Fruit fly (Drosophila melanogaster) whole organism, embryonic: ENCODE data around the gene ens.
A peak's percentile ranks its signal among the peaks of the same experiment; 100 is the strongest.

Experiments used
- Atf3 ChIP-seq: fragments of 200-800 bp; sonication (Bioruptor generic); optimal IDR thresholded peaks from 3 replicates; lab custom pipeline; 2016; ENCODE audit warnings: missing biosample characterization, missing genetic modification characterization
- BEAF-32 ChIP-seq: fragments of 200-800 bp; sonication (Bioruptor generic); optimal IDR thresholded peaks from 3 replicates; lab custom pipeline; 2017; ENCODE audit warnings: missing biosample characterization, missing genetic modification characterization, mild to moderate bottlenecking, moderate library complexity, missing genetic modification reagents
- CG10979 ChIP-seq: fragments of 200-800 bp; sonication (Bioruptor generic); optimal IDR thresholded peaks from 2 replicates; lab custom pipeline; 2018; ENCODE audit warnings: missing biosample characterization, mild to moderate bottlenecking, missing genetic modification characterization, moderate library complexity
- CG11695 ChIP-seq: fragments of 200-800 bp; sonication (Bioruptor generic); IDR thresholded peaks from 3 replicates; pipeline ENCODE4 v1.3.6; 2022; ENCODE audit warnings: missing biosample characterization, missing genetic modification characterization
- CG12299 ChIP-seq: fragments of 200-800 bp; sonication (Bioruptor generic); optimal IDR thresholded peaks from 2 replicates; lab custom pipeline; 2018; ENCODE audit warnings: missing biosample characterization, mild to moderate bottlenecking, missing genetic modification characterization
- CG1603 ChIP-seq: fragments of 200-800 bp; sonication (Bioruptor generic); optimal IDR thresholded peaks from 2 replicates; lab custom pipeline; 2019; ENCODE audit warnings: missing biosample characterization, mild to moderate bottlenecking, missing genetic modification characterization, moderate library complexity
- CG16813 ChIP-seq: fragments of 200-800 bp; sonication (Bioruptor generic); IDR thresholded peaks from 3 replicates; pipeline ENCODE4 v1.3.6; 2022; ENCODE audit warnings: missing biosample characterization, missing genetic modification characterization; ENCODE audit not compliant: partially characterized antibody
- CG18262 ChIP-seq: fragments of 200-800 bp; optimal IDR thresholded peaks from 3 replicates; lab custom pipeline; 2019; ENCODE audit warnings: missing biosample characterization, mild to moderate bottlenecking, missing genetic modification characterization, moderate library complexity
- CG1832 ChIP-seq: fragments of 200-800 bp; sonication (Bioruptor generic); optimal IDR thresholded peaks from 2 replicates; lab custom pipeline; 2017; ENCODE audit warnings: missing biosample characterization, mild to moderate bottlenecking, missing genetic modification characterization, inconsistent platforms
- CG3281 ChIP-seq: fragments of 200-800 bp; sonication (Bioruptor generic); optimal IDR thresholded peaks from 3 replicates; lab custom pipeline; 2017; ENCODE audit warnings: missing biosample characterization, mild to moderate bottlenecking, missing genetic modification characterization
- CG3995 ChIP-seq: fragments of 200-800 bp; sonication (Bioruptor generic); optimal IDR thresholded peaks from 3 replicates; lab custom pipeline; 2016; ENCODE audit warnings: missing biosample characterization, missing genetic modification characterization
- CG8478 ChIP-seq: fragments of >200 bp; optimal IDR thresholded peaks from 2 replicates; lab custom pipeline; 2018
- CG8924 ChIP-seq: fragments of 200-800 bp; optimal IDR thresholded peaks from 3 replicates; lab custom pipeline; 2019; ENCODE audit warnings: missing biosample characterization, mild to moderate bottlenecking, missing genetic modification characterization, moderate library complexity
- Dll ChIP-seq: fragments of 200-800 bp; sonication (Bioruptor generic); IDR thresholded peaks from 4 replicates; pipeline ENCODE4 v1.3.6; 2022; ENCODE audit warnings: missing biosample characterization, missing genetic modification characterization; ENCODE audit not compliant: partially characterized antibody
- Dp ChIP-seq: fragments of 200-800 bp; sonication (Bioruptor generic); optimal IDR thresholded peaks from 2 replicates; lab custom pipeline; 2018; ENCODE audit warnings: missing biosample characterization, mild to moderate bottlenecking, missing genetic modification characterization, moderate library complexity
- Dref ChIP-seq: fragments of 200-800 bp; sonication (Bioruptor generic); IDR thresholded peaks from 2 replicates; pipeline ENCODE4 v1.3.6; 2022; ENCODE audit warnings: missing biosample characterization, missing genetic modification characterization
- Fer1 ChIP-seq: fragments of 200-800 bp; sonication (Bioruptor generic); optimal IDR thresholded peaks from 2 replicates; lab custom pipeline; 2017; ENCODE audit warnings: missing biosample characterization, mild to moderate bottlenecking, missing genetic modification characterization
- Fer2 ChIP-seq: fragments of 200-800 bp; sonication (Bioruptor generic); optimal IDR thresholded peaks from 2 replicates; lab custom pipeline; 2018; ENCODE audit warnings: missing biosample characterization, mild to moderate bottlenecking, missing genetic modification characterization, moderate library complexity
- HLH4C ChIP-seq: fragments of 200-800 bp; sonication (Bioruptor generic); IDR thresholded peaks from 3 replicates; pipeline ENCODE4 v1.3.6; 2022; ENCODE audit warnings: missing biosample characterization, missing genetic modification characterization; ENCODE audit not compliant: partially characterized antibody
- Hand ChIP-seq: fragments of 200-800 bp; sonication (Bioruptor generic); optimal IDR thresholded peaks from 2 replicates; lab custom pipeline; 2017; ENCODE audit warnings: mild to moderate bottlenecking, missing biosample characterization, missing genetic modification reagents, missing genetic modification characterization
- HmgD ChIP-seq: fragments of 200-800 bp; sonication (Bioruptor generic); optimal IDR thresholded peaks from 3 replicates; lab custom pipeline; 2016; ENCODE audit warnings: missing biosample characterization, missing genetic modification characterization
- Hr78 ChIP-seq, 2 experiments: fragments of 200-800 bp in 1 of 2; fragments of >200 bp in 1 of 2; sonication (Bioruptor generic) in 1 of 2; optimal IDR thresholded peaks; 2 replicates each; lab custom pipeline; 2017 to 2019; ENCODE audit warnings: missing biosample characterization in 2 of 2, missing genetic modification characterization in 2 of 2, mild to moderate bottlenecking in 1 of 2, moderate library complexity in 1 of 2
- MESR4 ChIP-seq: fragments of 200-800 bp; sonication (Bioruptor generic); optimal IDR thresholded peaks from 2 replicates; lab custom pipeline; 2018; ENCODE audit warnings: missing biosample characterization, mild to moderate bottlenecking, missing genetic modification characterization, moderate library complexity
- NfI ChIP-seq: fragments of 200-800 bp; sonication (Bioruptor generic); optimal IDR thresholded peaks from 3 replicates; lab custom pipeline; 2018; ENCODE audit warnings: missing biosample characterization, mild to moderate bottlenecking, missing genetic modification characterization, moderate library complexity
- amos ChIP-seq: fragments of 200-800 bp; sonication (Bioruptor generic); IDR thresholded peaks from 2 replicates; pipeline ENCODE4 v1.3.6; 2022; ENCODE audit warnings: missing biosample characterization, missing genetic modification characterization; ENCODE audit not compliant: partially characterized antibody
- bbx ChIP-seq: fragments of 200-800 bp; sonication (Bioruptor generic); IDR thresholded peaks from 2 replicates; pipeline ENCODE4 v1.3.6; 2022; ENCODE audit warnings: missing biosample characterization, missing genetic modification characterization; ENCODE audit not compliant: partially characterized antibody
- exex ChIP-seq: fragments of 200-800 bp; sonication (Bioruptor generic); optimal IDR thresholded peaks from 4 replicates; lab custom pipeline; 2018; ENCODE audit warnings: missing biosample characterization, mild to moderate bottlenecking, missing genetic modification characterization, moderate library complexity
- fd3F ChIP-seq: fragments of 200-800 bp; sonication (Bioruptor generic); optimal IDR thresholded peaks from 2 replicates; lab custom pipeline; 2018; ENCODE audit warnings: missing biosample characterization, mild to moderate bottlenecking, missing genetic modification characterization, moderate library complexity
- grn ChIP-seq: fragments of 200-800 bp; sonication (Bioruptor generic); optimal IDR thresholded peaks from 3 replicates; lab custom pipeline; 2017; ENCODE audit warnings: missing biosample characterization, missing genetic modification characterization
- gt ChIP-seq: fragments of 200-800 bp; sonication (Bioruptor generic); IDR thresholded peaks from 2 replicates; pipeline ENCODE4 v1.3.6; 2022; ENCODE audit warnings: missing biosample characterization, missing genetic modification characterization
- nmo ChIP-seq: fragments of 200-800 bp; sonication (Bioruptor generic); optimal IDR thresholded peaks from 2 replicates; lab custom pipeline; 2018; ENCODE audit warnings: missing biosample characterization, mild to moderate bottlenecking, missing genetic modification characterization, moderate library complexity
- p53 ChIP-seq: fragments of 200-800 bp; sonication (Bioruptor generic); optimal IDR thresholded peaks from 2 replicates; lab custom pipeline; 2016; ENCODE audit warnings: missing biosample characterization, missing genetic modification characterization
- pan ChIP-seq, 4 experiments: fragments of >200 bp in 3 of 4; fragments of 200-800 bp in 1 of 4; sonication (Bioruptor generic) in 1 of 4; optimal IDR thresholded peaks in 3 of 4; IDR thresholded peaks in 1 of 4; 2 replicates each; pipeline versions ENCODE4 v1.3.6 to Lab custom; 2017 to 2022; ENCODE audit warnings: missing biosample characterization in 2 of 4, missing genetic modification characterization in 2 of 4, mixed read lengths in 1 of 4
- peb ChIP-seq: fragments of 200-800 bp; sonication (Bioruptor generic); IDR thresholded peaks from 2 replicates; pipeline ENCODE4 v1.3.6; 2022; ENCODE audit warnings: missing biosample characterization, missing genetic modification characterization
- repo ChIP-seq: fragments of 200-800 bp; sonication (Bioruptor generic); optimal IDR thresholded peaks from 2 replicates; lab custom pipeline; 2016; ENCODE audit warnings: missing biosample characterization, missing genetic modification characterization
- rib ChIP-seq: fragments of 200-800 bp; sonication (Bioruptor generic); IDR thresholded peaks from 2 replicates; pipeline ENCODE4 v1.3.6; 2022; ENCODE audit warnings: missing biosample characterization, missing genetic modification characterization
- sd ChIP-seq: fragments of 200-800 bp; sonication (Bioruptor generic); optimal IDR thresholded peaks from 3 replicates; lab custom pipeline; 2018; ENCODE audit warnings: missing biosample characterization, mild to moderate bottlenecking, missing genetic modification characterization, moderate library complexity
- sna ChIP-seq: fragments of 200-800 bp; sonication (Bioruptor generic); IDR thresholded peaks from 2 replicates; pipeline ENCODE4 v1.3.6; 2022; ENCODE audit warnings: missing biosample characterization, missing genetic modification characterization; ENCODE audit not compliant: partially characterized antibody
- trem ChIP-seq: fragments of 200-800 bp; optimal IDR thresholded peaks from 3 replicates; lab custom pipeline; 2019; ENCODE audit warnings: missing biosample characterization, mild to moderate bottlenecking, missing genetic modification characterization, moderate library complexity
- zen2 ChIP-seq: fragments of 200-800 bp; sonication (Bioruptor generic); IDR thresholded peaks from 3 replicates; pipeline ENCODE4 v1.3.6; 2022; ENCODE audit warnings: missing biosample characterization, missing genetic modification characterization; ENCODE audit not compliant: partially characterized antibody
- zfh1 ChIP-seq: fragments of 200-800 bp; sonication (Bioruptor generic); IDR thresholded peaks from 3 replicates; pipeline ENCODE4 v1.3.6; 2022; ENCODE audit warnings: missing biosample characterization, missing genetic modification characterization

The ens gene

dm6 chr3L:4103258-4104247 is 30.8 kb downstream of the ens start, which contains the start of gene Fit1 (continued):
- peak; percentile 45 for TF ChIP-seq CG16813 (GFP tag; lab: Robert Waterston, UW)
- peak; percentile 38 for TF ChIP-seq CG8924 (tag; lab: Kevin White, UChicago)
- peak; percentile 47; the same call in 2 of the 4 replicates for TF ChIP-seq Dll (GFP tag; lab: Robert Waterston, UW)
- TF ChIP-seq CG18262 (tag; lab: Kevin White, UChicago): no peak
- TF ChIP-seq sd (tag; lab: Kevin White, UChicago): peak; percentile 82
- no peak for TF ChIP-seq pan (optimal IDR thresholded peaks at IDR 0.05; lab: Kevin White, UChicago)
- peak in 1 of 2 experiments; percentile 7 for TF ChIP-seq pan (GFP tag; optimal IDR thresholded peaks at IDR 0.05 in 1 of 2, IDR thresholded peaks at IDR 0.05 in 1 of 2)
- no peak for TF ChIP-seq Fer2
- peak; percentile 58 for TF ChIP-seq Hand (GFP tag; lab: Kevin White, UChicago)
- TF ChIP-seq Fer1 (GFP tag; lab: Kevin White, UChicago): peak; percentile 35
- TF ChIP-seq HmgD: peak; percentile 18
- TF ChIP-seq CG10979 (tag; lab: Kevin White, UChicago): peak; percentile 3
- peak; percentile 4 for TF ChIP-seq CG12299
- TF ChIP-seq amos (GFP tag; lab: Robert Waterston, UW): peak; percentile 71; the same call in 1 of the 2 replicates
- peak; percentile 33; the same call in 1 of the 3 replicates for TF ChIP-seq zen2 (GFP tag; lab: Robert Waterston, UW)
- TF ChIP-seq MESR4 (GFP tag; lab: Kevin White, UChicago): peak; percentile 75
- TF ChIP-seq rib (GFP tag; lab: Robert Waterston, UW): peak; percentile 96
- TF ChIP-seq CG1603: peak; percentile 29
- TF ChIP-seq nmo (GFP tag; lab: Kevin White, UChicago): no peak
- TF ChIP-seq fd3F (GFP tag; lab: Kevin White, UChicago): no peak
- no peak for TF ChIP-seq CG1832
- TF ChIP-seq CG11695 (GFP tag; lab: Robert Waterston, UW): 0 out of 3 replicates have a peak, but pooled peaks have one; percentile 21
- no peak for TF ChIP-seq peb (GFP tag; lab: Robert Waterston, UW)
- no peak for TF ChIP-seq Hr78 (GFP tag; optimal IDR thresholded peaks at IDR 0.05; lab: Kevin White, UChicago)
- TF ChIP-seq CG3995 (GFP tag; lab: Kevin White, UChicago): no peak
- TF ChIP-seq NfI: no peak
- TF ChIP-seq CG3281: peak; percentile 9
- TF ChIP-seq zfh1 (GFP tag; lab: Robert Waterston, UW): no peak
- peak; percentile 56 for TF ChIP-seq Dp
- TF ChIP-seq CG8478: no peak
- peak; percentile 65 for TF ChIP-seq grn (GFP tag; lab: Kevin White, UChicago)
- TF ChIP-seq exex (tag; lab: Kevin White, UChicago): peak; percentile 13
- TF ChIP-seq trem: peak; percentile 5
- TF ChIP-seq repo: no peak
- TF ChIP-seq Atf3: peak; percentile 31
- TF ChIP-seq Dref (GFP tag; lab: Robert Waterston, UW): peak; percentile 84
- TF ChIP-seq gt (GFP tag; lab: Robert Waterston, UW): no peak
- TF ChIP-seq BEAF-32 (GFP tag; lab: Kevin White, UChicago): peak; percentile 66
- no peak for TF ChIP-seq sna
- TF ChIP-seq p53 (GFP tag; lab: Kevin White, UChicago): no peak
- peak; percentile 55; the same call in 1 of the 3 replicates for TF ChIP-seq HLH4C (GFP tag; lab: Robert Waterston, UW)
- peak; percentile 79 for TF ChIP-seq bbx
